Worm (Caenorhabditis elegans) whole organism, late embryonic: ENCODE results near the gene F37C4.8.

Experiments
- ceh-6 ChIP-seq: fragments of 200-800 bp; sonication (Bioruptor generic); optimal IDR thresholded peaks from 2 replicates; lab custom pipeline; 2018; ENCODE audit warnings: mild to moderate bottlenecking, missing genetic modification characterization, missing compliant biosample characterization
- eyg-1 ChIP-seq: sonication (generic microtip); optimal IDR thresholded peaks from 2 replicates; lab custom pipeline; 2016; ENCODE audit warnings: missing genotype, missing genetic modification characterization, missing compliant biosample characterization
- nhr-11 ChIP-seq: fragments of 150-350 bp; optimal IDR thresholded peaks from 2 replicates; lab custom pipeline; 2014; ENCODE audit warnings: missing biosample characterization, missing genetic modification characterization
- odd-2 ChIP-seq: sonication (generic microtip); optimal IDR thresholded peaks from 2 replicates; lab custom pipeline; 2017; ENCODE audit warnings: antibody characterized with exemption, mild to moderate bottlenecking, missing genetic modification characterization, missing compliant biosample characterization

DNA sequence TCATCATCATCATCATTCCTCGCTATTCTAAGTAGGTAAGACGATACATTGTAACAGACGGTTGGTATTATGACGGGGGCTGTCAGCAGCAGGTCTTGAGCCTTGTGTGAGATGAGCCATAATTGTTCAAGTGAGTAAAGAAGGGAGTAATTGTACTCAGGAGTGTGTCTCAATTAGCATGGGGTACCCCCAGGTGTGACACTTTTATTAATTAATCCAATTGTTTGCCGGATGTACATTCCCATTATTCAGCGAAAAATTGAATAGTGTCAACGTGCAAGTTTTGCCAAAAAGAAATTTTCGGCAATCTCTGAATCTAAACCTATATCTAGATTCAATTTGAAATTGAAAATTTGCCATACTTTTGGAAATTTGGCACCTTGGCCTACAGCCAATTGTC lies 32.0 kb downstream of the F37C4.8 start:
- TF ChIP-seq eyg-1 (tag; lab: Kevin White, UChicago) (no peak), odd-2 (tag; lab: Kevin White, UChicago) (no peak), nhr-11 (no peak), ceh-6 (GFP tag; lab: Kevin White, UChicago) (no peak)
